Worm (Caenorhabditis elegans): ENCODE measurements around the gene hrde-1.

ce11 chrIII:4123900-4124299, 52.1 kb downstream of the hrde-1 start:
- no peak for TF ChIP-seq hlh-4 (tag; optimal IDR thresholded peaks at IDR 0.05)
- TF ChIP-seq fos-1 (tag; optimal IDR thresholded peaks at IDR 0.05) = no peak
- TF ChIP-seq nhr-71 (tag; optimal IDR thresholded peaks at IDR 0.05) = no peak
- TF ChIP-seq nhr-28 (tag; optimal IDR thresholded peaks at IDR 0.05) = no peak

Measured in whole organism, L1 larva.